Worm (Caenorhabditis elegans): ENCODE data around the gene fipr-19.
"Not testable (repeated sequence)": the region's sequence is repeated elsewhere in the genome, so short reads cannot be mapped to it uniquely, and the experiment has no call there.

Gene fipr-19

ce11 chrIII:7488303-7488702 is 29.6 kb upstream of the fipr-19 start:
- TF ChIP-seq nfya-2 (GFP tag; IDR thresholded peaks at IDR 0.05) (no peak), lin-40 (tag; optimal IDR thresholded peaks at IDR 0.05) (peak; percentile 10), cebp-2 (GFP tag; IDR thresholded peaks at IDR 0.05) (no peak), ztf-26 (tag; optimal IDR thresholded peaks at IDR 0.05) (peak; percentile 61), somi-1 (GFP tag; optimal IDR thresholded peaks at IDR 0.05) (peak; percentile 33), Y79H2A.3 (GFP tag; conservative IDR thresholded peaks at IDR 0.05) (no peak), madf-10 (tag; optimal IDR thresholded peaks at IDR 0.05) (no peak), K11D2.4 (GFP tag; IDR thresholded peaks at IDR 0.05) (no peak), bed-2 (GFP tag; IDR thresholded peaks at IDR 0.05) (no peak), F57C9.4 (tag; optimal IDR thresholded peaks at IDR 0.05) (no peak)

ce11 chrIII:7484765-7485164 is 26.0 kb upstream of the fipr-19 start:
- TF ChIP-seq Y95B8A.8 (GFP tag; IDR thresholded peaks at IDR 0.05) (no peak), ztf-22 (GFP tag; optimal IDR thresholded peaks at IDR 0.05) (no peak), egrh-3 (GFP tag; IDR thresholded peaks at IDR 0.05) (no peak), ceh-100 (GFP tag; IDR thresholded peaks at IDR 0.05) (no peak), lin-40 (tag; optimal IDR thresholded peaks at IDR 0.05) (no peak), ztf-6 (GFP tag; IDR thresholded peaks at IDR 0.05) (no peak), rpc-1 (optimal IDR thresholded peaks at IDR 0.05) (no peak), rpc-1 (tag; optimal IDR thresholded peaks at IDR 0.05) (no peak)

- TF ChIP-seq C17E4.6 (GFP tag; IDR thresholded peaks at IDR 0.05) (no peak), dpff-1 (tag; optimal IDR thresholded peaks at IDR 0.05) (no peak), C06A6.2 (GFP tag; conservative IDR thresholded peaks at IDR 0.05) (no peak), dox-1 (GFP tag; IDR thresholded peaks at IDR 0.05) (peak; percentile 62), nhr-80 (tag; optimal IDR thresholded peaks at IDR 0.05) (peak; percentile 96), lsy-27 (tag; optimal IDR thresholded peaks at IDR 0.05; ENCODE audit: borderline replicate concordance, insufficient read depth) (no peak), ets-4 (GFP tag; optimal IDR thresholded peaks at IDR 0.05) (peak; percentile 61), ztf-28 (GFP tag; IDR thresholded peaks at IDR 0.05) (no peak), hlh-12 (tag; optimal IDR thresholded peaks at IDR 0.05) (no peak), F57C9.4 (tag; optimal IDR thresholded peaks at IDR 0.05) (no peak), ccch-3 (GFP tag; optimal IDR thresholded peaks at IDR 0.05) (no peak)
These were observed 20.2 kb upstream of the fipr-19 start for ce11 chrIII:7478932-7479331.

ce11 chrIII:7468980-7469379 is 10.2 kb upstream of the fipr-19 start, which contains the start of gene H14A12.5:
TSS of gene H14A12.5 (minus strand) at chrIII:7469080.
- not testable (repeated sequence) for TF ChIP-seq rcor-1 (GFP tag; IDR thresholded peaks at IDR 0.05); F55B11.4 (tag; optimal IDR thresholded peaks at IDR 0.05; ENCODE audit: borderline replicate concordance, insufficient read depth); lin-35 (GFP tag; optimal IDR thresholded peaks at IDR 0.05)

ce11 chrIII:7465347-7465746 is 6.6 kb upstream of the fipr-19 start, which contains the start of gene fum-1:
TSS of gene fum-1 (plus strand) at chrIII:7465605.
- TF ChIP-seq let-607 (tag; optimal IDR thresholded peaks at IDR 0.05) (peak in 1 of 2 experiments; percentile 27), snpc-3.4 (tag; optimal IDR thresholded peaks at IDR 0.05) (peak; percentile 36), madf-10 (tag; optimal IDR thresholded peaks at IDR 0.05) (peak; percentile 40), lin-40 (tag; optimal IDR thresholded peaks at IDR 0.05) (peak; percentile 59), nhr-80 (tag; optimal IDR thresholded peaks at IDR 0.05) (peak; percentile 61), ama-1 (optimal IDR thresholded peaks at IDR 0.05) (peak; percentile 5), ama-1 (GFP tag; optimal IDR thresholded peaks at IDR 0.05) (no peak), ztf-18 (tag; optimal IDR thresholded peaks at IDR 0.05) (peak; percentile 27), lag-1 (GFP tag; IDR thresholded peaks at IDR 0.05) (no peak), madf-3 (GFP tag; IDR thresholded peaks at IDR 0.05) (no peak), nhr-120 (GFP tag; IDR thresholded peaks at IDR 0.05) (no peak), hlh-12 (tag; optimal IDR thresholded peaks at IDR 0.05) (no peak), somi-1 (GFP tag; optimal IDR thresholded peaks at IDR 0.05) (peak; percentile 58), ceh-27 (GFP tag; optimal IDR thresholded peaks at IDR 0.05) (peak; percentile 48), bed-2 (GFP tag; IDR thresholded peaks at IDR 0.05) (0 out of 2 replicates have a peak, but pooled peaks have one; percentile 14), dox-1 (GFP tag; IDR thresholded peaks at IDR 0.05) (peak; percentile 55; the same call in 1 of the 2 replicates), efl-1 (GFP tag; optimal IDR thresholded peaks at IDR 0.05) (peak; percentile 54), lin-35 (GFP tag; optimal IDR thresholded peaks at IDR 0.05) (peak in 1 of 3 experiments; percentile 37), lin-54 (GFP tag; optimal IDR thresholded peaks at IDR 0.05) (peak; percentile 10), ztf-26 (tag; optimal IDR thresholded peaks at IDR 0.05) (peak; percentile 55), hmg-1.2 (GFP tag; IDR thresholded peaks at IDR 0.05) (peak; percentile 76)

Data from whole organism, young adult.